Fruit fly (Drosophila melanogaster): Measurements from ENCODE around the gene CG13877.
A peak's percentile ranks its signal among the peaks of the same experiment; 100 is the strongest.

The CG13877 gene

DNA sequence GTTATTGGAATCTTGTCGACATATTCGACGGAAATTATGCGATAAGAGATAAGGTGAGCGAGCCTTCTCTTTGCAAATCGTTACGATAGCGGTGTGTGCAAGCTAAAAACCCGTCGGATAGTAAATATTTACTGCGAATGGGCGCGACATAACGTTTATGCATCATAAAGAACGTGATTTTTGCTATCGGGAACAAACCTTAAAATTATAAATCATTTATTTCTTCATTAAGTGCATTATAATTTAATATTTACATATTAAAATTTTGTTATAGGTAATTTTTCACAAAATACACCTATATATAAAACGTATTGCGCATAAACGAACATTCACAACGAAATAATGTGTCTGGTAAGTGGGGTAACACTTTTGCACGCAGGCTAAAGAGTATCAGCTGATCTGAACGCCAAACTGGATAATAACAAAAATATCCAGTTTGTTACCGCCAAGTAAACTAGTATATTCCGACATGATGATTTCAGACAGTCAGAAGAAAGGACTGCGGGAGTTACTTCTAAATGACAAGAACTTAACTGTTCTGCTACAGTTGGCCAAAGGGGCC lies 12.1 kb upstream of the CG13877 start, which contains the start of the genes Gk1 and CG13876 (continued):
- TF ChIP-seq Sox102F (GFP tag; optimal IDR thresholded peaks at IDR 0.05) (peak; percentile 97), CG1529 (GFP tag; optimal IDR thresholded peaks at IDR 0.05) (no peak), CG14014 (GFP tag; IDR thresholded peaks at IDR 0.05) (peak; percentile 96), HHEX (GFP tag; optimal IDR thresholded peaks at IDR 0.05) (peak; percentile 94), Dip3 (GFP tag; optimal IDR thresholded peaks at IDR 0.05) (peak; percentile 45), ttk (GFP tag; IDR thresholded peaks at IDR 0.05) (peak; percentile 93), tgo (GFP tag; IDR thresholded peaks at IDR 0.05) (peak; percentile 94), Hand (GFP tag; optimal IDR thresholded peaks at IDR 0.05) (peak; percentile 96), Ssrp (tag; optimal IDR thresholded peaks at IDR 0.05) (peak; percentile 94), br (optimal IDR thresholded peaks at IDR 0.05) (no peak), Stat92E (GFP tag; optimal IDR thresholded peaks at IDR 0.05) (peak in 1 of 3 experiments; percentile 70), CG5953 (GFP tag; IDR thresholded peaks at IDR 0.05) (peak; percentile 85), rib (GFP tag; IDR thresholded peaks at IDR 0.05) (peak; percentile 94), knrl (GFP tag; IDR thresholded peaks at IDR 0.05; ENCODE audit: partially characterized antibody) (no peak; the same call in 2 of the 3 replicates), CG17568 (GFP tag; optimal IDR thresholded peaks at IDR 0.05) (no peak), CG2678 (tag; optimal IDR thresholded peaks at IDR 0.05) (peak; percentile 98), crol (GFP tag; IDR thresholded peaks at IDR 0.05) (peak; percentile 63), nau (GFP tag; optimal IDR thresholded peaks at IDR 0.05) (no peak), Aef1 (GFP tag; IDR thresholded peaks at IDR 0.05) (peak; percentile 90), Hr78 (GFP tag; optimal IDR thresholded peaks at IDR 0.05) (no peak), amos (GFP tag; IDR thresholded peaks at IDR 0.05; ENCODE audit: partially characterized antibody) (no peak), Ptx1 (GFP tag; IDR thresholded peaks at IDR 0.05) (peak; percentile 93), CG9437 (GFP tag; optimal IDR thresholded peaks at IDR 0.05) (peak; percentile 93), ems (GFP tag; optimal IDR thresholded peaks at IDR 0.05) (peak; percentile 72), Jarid2 (GFP tag; optimal IDR thresholded peaks at IDR 0.05) (no peak), cas (GFP tag; IDR thresholded peaks at IDR 0.05) (peak; percentile 83), CG7839 (tag; optimal IDR thresholded peaks at IDR 0.05) (peak; percentile 97), gcm2 (GFP tag; optimal IDR thresholded peaks at IDR 0.05) (no peak), Xrp1 (GFP tag; IDR thresholded peaks at IDR 0.05) (peak; percentile 97), CG11085 (GFP tag; IDR thresholded peaks at IDR 0.05) (peak; percentile 84), HLH3B (GFP tag; IDR thresholded peaks at IDR 0.05) (peak; percentile 94), trh (GFP tag; optimal IDR thresholded peaks at IDR 0.05) (peak; percentile 77), h (optimal IDR thresholded peaks at IDR 0.05) (no peak), CG3838 (GFP tag; optimal IDR thresholded peaks at IDR 0.05) (peak; percentile 68), repo (GFP tag; optimal IDR thresholded peaks at IDR 0.05) (no peak), tap (tag; optimal IDR thresholded peaks at IDR 0.05) (peak; percentile 97), pho (GFP tag; optimal IDR thresholded peaks at IDR 0.05) (peak; percentile 52), Sin3A (optimal IDR thresholded peaks at IDR 0.05) (no peak), Camta (GFP tag; optimal IDR thresholded peaks at IDR 0.05) (peak; percentile 44), gem (tag; optimal IDR thresholded peaks at IDR 0.05) (peak; percentile 98), Abd-B (GFP tag; optimal IDR thresholded peaks at IDR 0.05) (peak; percentile 87), CG11560 (tag; IDR thresholded peaks at IDR 0.05) (peak; percentile 60; the same call in 1 of the 3 replicates), grau (tag; optimal IDR thresholded peaks at IDR 0.05) (peak; percentile 96), CG15514 (GFP tag; optimal IDR thresholded peaks at IDR 0.05) (peak; percentile 91), CG11504 (tag; optimal IDR thresholded peaks at IDR 0.05) (peak; percentile 95), Fer1 (GFP tag; optimal IDR thresholded peaks at IDR 0.05) (peak; percentile 98), Nf-YC (tag; optimal IDR thresholded peaks at IDR 0.05) (peak; percentile 90), CG33557 (GFP tag; optimal IDR thresholded peaks at IDR 0.05) (peak; percentile 92), caup (GFP tag; optimal IDR thresholded peaks at IDR 0.05; ENCODE audit: severe bottlenecking) (peak; percentile 95), CG1792 (GFP tag; optimal IDR thresholded peaks at IDR 0.05) (no peak), Chrac-16 (GFP tag; optimal IDR thresholded peaks at IDR 0.05) (peak; percentile 90)
